Worm (Caenorhabditis elegans) whole organism, mixed stage, embryonic: Measurements from ENCODE around the gene tin-10.

ENCODE experiments used
- ceh-39 ChIP-seq: fragments of 150-350 bp; optimal IDR thresholded peaks from 2 replicates; lab custom pipeline; 2014; ENCODE audit warnings: missing biosample characterization, missing genetic modification characterization
- elt-1 ChIP-seq: sonication (generic microtip); optimal IDR thresholded peaks from 2 replicates; lab custom pipeline; 2017; ENCODE audit warnings: missing genetic modification characterization, mild to moderate bottlenecking, missing compliant biosample characterization, antibody characterized with exemption, moderate library complexity, borderline replicate concordance; ENCODE audit not compliant: insufficient read depth
- elt-3 ChIP-seq: fragments of 150-350 bp; optimal IDR thresholded peaks from 2 replicates; lab custom pipeline; 2014; ENCODE audit warnings: missing biosample characterization, missing genetic modification characterization
- lin-13 ChIP-seq: fragments of 150-350 bp; optimal IDR thresholded peaks from 2 replicates; lab custom pipeline; 2014; ENCODE audit warnings: missing biosample characterization, missing genetic modification characterization
- lsy-2 ChIP-seq: fragments of 150-350 bp; optimal IDR thresholded peaks from 2 replicates; lab custom pipeline; 2014; ENCODE audit warnings: missing biosample characterization, missing genetic modification characterization
- mab-5 ChIP-seq: fragments of 150-350 bp; optimal IDR thresholded peaks from 2 replicates; lab custom pipeline; 2014; ENCODE audit warnings: missing biosample characterization, missing genetic modification characterization
- mep-1 ChIP-seq: fragments of 150-350 bp; optimal IDR thresholded peaks from 2 replicates; lab custom pipeline; 2017; ENCODE audit warnings: missing biosample characterization, missing genetic modification reagents, missing genetic modification characterization, inconsistent platforms
- nhr-237 ChIP-seq: fragments of 150-350 bp; optimal IDR thresholded peaks from 2 replicates; lab custom pipeline; 2014; ENCODE audit warnings: missing biosample characterization, missing genetic modification characterization
- nhr-28 ChIP-seq: fragments of 150-350 bp; optimal IDR thresholded peaks from 2 replicates; lab custom pipeline; 2014; ENCODE audit warnings: missing biosample characterization, missing genetic modification characterization
- pha-4 ChIP-seq: fragments of 150-350 bp; optimal IDR thresholded peaks from 2 replicates; lab custom pipeline; 2018; ENCODE audit warnings: missing biosample characterization, missing genetic modification reagents, missing genetic modification characterization
- snpc-4 ChIP-seq: fragments of 150-350 bp; optimal IDR thresholded peaks from 2 replicates; lab custom pipeline; 2014; ENCODE audit warnings: missing biosample characterization, missing genetic modification characterization
- zip-8 ChIP-seq: fragments of 150-350 bp; optimal IDR thresholded peaks from 2 replicates; lab custom pipeline; 2014; ENCODE audit warnings: missing biosample characterization, missing genetic modification characterization

ce11 chrIII:11478468-11479363, 23.9 kb downstream of the tin-10 start:
- no peak for TF ChIP-seq snpc-4 (tag; lab: Kevin White, UChicago)
- no peak for TF ChIP-seq lin-13 (tag; lab: Kevin White, UChicago)
- no peak for TF ChIP-seq ceh-39 (tag; lab: Kevin White, UChicago)
- TF ChIP-seq elt-3 (tag; lab: Kevin White, UChicago) = no peak
- TF ChIP-seq nhr-28 (tag; lab: Kevin White, UChicago) = no peak
- TF ChIP-seq mab-5 (tag; lab: Kevin White, UChicago) = no peak
- TF ChIP-seq pha-4 (tag; lab: Kevin White, UChicago) = no peak
- TF ChIP-seq nhr-237 (tag; lab: Kevin White, UChicago) = no peak
- no peak for TF ChIP-seq elt-1
- no peak for TF ChIP-seq lsy-2 (tag; lab: Kevin White, UChicago)
- TF ChIP-seq zip-8 = no peak
- no peak for TF ChIP-seq mep-1 (tag; lab: Kevin White, UChicago)
